Worm (Caenorhabditis elegans): ENCODE data around the gene cyp-31A5.

DNA sequence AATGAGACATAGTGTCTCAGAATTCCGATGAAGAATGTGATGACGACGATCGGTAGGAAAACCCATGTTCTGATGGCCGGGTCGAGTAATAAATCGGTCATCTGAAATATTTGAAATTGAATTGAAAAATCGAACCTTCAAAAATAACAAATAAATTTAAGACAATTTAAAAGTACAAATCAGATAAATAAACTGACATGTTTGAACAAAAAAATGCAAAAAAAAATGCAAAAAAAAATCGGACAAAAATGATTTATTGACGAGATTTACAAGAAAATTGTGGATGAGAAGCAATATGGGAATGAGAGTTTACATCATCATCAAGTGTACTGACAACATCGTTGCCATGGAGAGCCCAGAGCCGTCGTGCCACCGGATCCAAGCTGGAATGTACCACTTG, 19.3 kb upstream of the cyp-31A5 start, which contains the start of gene emc-3:
- TF ChIP-seq ces-1 (GFP tag; optimal IDR thresholded peaks at IDR 0.05) (no peak), drap-1 (GFP tag; optimal IDR thresholded peaks at IDR 0.05) (no peak), pha-4 (tag; optimal IDR thresholded peaks at IDR 0.05) (no peak), ztf-11 (tag; optimal IDR thresholded peaks at IDR 0.05) (no peak), snpc-4 (tag; optimal IDR thresholded peaks at IDR 0.05) (no peak)
